Fruit fly (Drosophila melanogaster) whole organism, adult: Measurements from ENCODE around the gene CG6978.

Source experiments
- CG11617 ChIP-seq: fragments of 200-800 bp; sonication (Bioruptor generic); optimal IDR thresholded peaks from 2 replicates; lab custom pipeline; 2017; ENCODE audit warnings: mild to moderate bottlenecking, missing biosample characterization, missing genetic modification reagents, missing genetic modification characterization
- CG12768 ChIP-seq: fragments of 200-800 bp; sonication (Bioruptor generic); optimal IDR thresholded peaks from 2 replicates; lab custom pipeline; 2017; ENCODE audit warnings: missing biosample characterization, missing genetic modification characterization, mild to moderate bottlenecking, moderate library complexity, missing genetic modification reagents
- CG14711 ChIP-seq: fragments of 200-800 bp; sonication (Bioruptor generic); optimal IDR thresholded peaks from 2 replicates; lab custom pipeline; 2018; ENCODE audit warnings: missing biosample characterization, mild to moderate bottlenecking, missing genetic modification characterization, moderate library complexity
- CG1620 ChIP-seq: fragments of 200-800 bp; sonication (Bioruptor generic); optimal IDR thresholded peaks from 2 replicates; lab custom pipeline; 2016; ENCODE audit warnings: missing biosample characterization, missing genetic modification characterization
- CG33017 ChIP-seq: fragments of 200-800 bp; sonication (Bioruptor generic); optimal IDR thresholded peaks from 2 replicates; lab custom pipeline; 2018; ENCODE audit warnings: missing biosample characterization, mild to moderate bottlenecking, missing genetic modification characterization, moderate library complexity
- CG5204 ChIP-seq: fragments of 200-800 bp; sonication (Bioruptor generic); optimal IDR thresholded peaks from 2 replicates; lab custom pipeline; 2016; ENCODE audit warnings: missing biosample characterization, missing genetic modification characterization
- CG7045 ChIP-seq: fragments of 200-800 bp; sonication (Bioruptor generic); optimal IDR thresholded peaks from 2 replicates; lab custom pipeline; 2017; ENCODE audit warnings: missing biosample characterization, mild to moderate bottlenecking, missing genetic modification characterization
- CG7101 ChIP-seq: fragments of 200-800 bp; sonication (Bioruptor generic); optimal IDR thresholded peaks from 2 replicates; lab custom pipeline; 2018; ENCODE audit warnings: missing biosample characterization, mild to moderate bottlenecking, missing genetic modification characterization, moderate library complexity
- Clk ChIP-seq: fragments of 200-800 bp; sonication (Bioruptor generic); optimal IDR thresholded peaks from 2 replicates; lab custom pipeline; 2017; ENCODE audit warnings: missing biosample characterization, missing genetic modification characterization
- Crg-1 ChIP-seq: fragments of 200-800 bp; sonication (Bioruptor generic); optimal IDR thresholded peaks from 2 replicates; lab custom pipeline; 2016; ENCODE audit warnings: missing biosample characterization, missing genetic modification characterization
- Hr96 ChIP-seq: fragments of 200-800 bp; sonication (Bioruptor generic); optimal IDR thresholded peaks from 2 replicates; lab custom pipeline; 2016; ENCODE audit warnings: missing biosample characterization, missing genetic modification characterization
- Mnt ChIP-seq: fragments of 200-800 bp; sonication (Bioruptor generic); optimal IDR thresholded peaks from 2 replicates; lab custom pipeline; 2016; ENCODE audit warnings: missing biosample characterization, mild to moderate bottlenecking, missing genetic modification characterization
- bab1 ChIP-seq: fragments of 200-800 bp; sonication (Bioruptor generic); optimal IDR thresholded peaks from 3 replicates; lab custom pipeline; 2019; ENCODE audit warnings: missing biosample characterization, mild to moderate bottlenecking, missing genetic modification characterization, moderate library complexity
- cic ChIP-seq: fragments of 200-800 bp; sonication (Bioruptor generic); optimal IDR thresholded peaks from 2 replicates; lab custom pipeline; 2017; ENCODE audit warnings: missing biosample characterization, mild to moderate bottlenecking, missing genetic modification characterization, moderate library complexity
- cnc ChIP-seq, 2 experiments: fragments of >200 bp; optimal IDR thresholded peaks; 2 replicates each; lab custom pipeline; 2017
- kay ChIP-seq: fragments of 200-800 bp; sonication (Bioruptor generic); peaks from one replicate; lab custom pipeline; 2016; ENCODE audit warnings: missing biosample characterization, missing genetic modification characterization, borderline replicate concordance
- ovo ChIP-seq: fragments of 200-800 bp; sonication (Bioruptor generic); optimal IDR thresholded peaks from 2 replicates; lab custom pipeline; 2016; ENCODE audit warnings: missing biosample characterization, missing genetic modification characterization
- pad ChIP-seq: fragments of 200-800 bp; sonication (Bioruptor generic); optimal IDR thresholded peaks from 3 replicates; lab custom pipeline; 2017; ENCODE audit warnings: missing biosample characterization, missing genetic modification characterization, mild to moderate bottlenecking, moderate library complexity, missing genetic modification reagents
- tj ChIP-seq: fragments of 200-800 bp; sonication (Bioruptor generic); optimal IDR thresholded peaks from 3 replicates; lab custom pipeline; 2017; ENCODE audit warnings: missing biosample characterization, mild to moderate bottlenecking, missing genetic modification characterization, moderate library complexity
- toe ChIP-seq: fragments of 200-800 bp; sonication (Bioruptor generic); optimal IDR thresholded peaks from 2 replicates; lab custom pipeline; 2016; ENCODE audit warnings: missing biosample characterization, missing genetic modification characterization

Gene CG6978

DNA sequence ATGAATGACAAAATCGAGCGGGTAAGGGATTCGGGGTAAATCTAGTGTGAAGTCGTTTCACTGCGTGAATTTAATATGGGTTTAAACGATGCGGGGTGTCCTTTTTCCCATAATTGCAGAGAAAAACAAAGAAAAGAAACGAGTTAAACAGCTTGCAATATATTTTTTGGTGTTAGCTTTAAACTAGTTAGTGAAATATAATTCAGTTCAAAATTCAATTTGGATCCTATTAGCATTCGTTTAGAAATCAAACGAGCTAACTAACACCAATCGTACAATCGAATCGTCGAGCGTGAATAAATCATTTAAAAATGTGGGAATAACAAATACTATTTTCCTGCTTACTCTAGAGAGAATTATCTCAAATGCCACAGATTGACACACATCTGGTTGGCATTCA is at the start of gene CG6978:
Gene CG6978, plus strand, starts transcription at position 301 of the 400 bp plus-strand sequence.
- TF ChIP-seq kay (GFP tag; lab: Kevin White, UChicago) (no peak), CG14711 (no peak), ovo (GFP tag; lab: Kevin White, UChicago) (no peak), CG11617 (GFP tag; lab: Kevin White, UChicago) (no peak), CG7101 (no peak), CG12768 (no peak), Hr96 (GFP tag; lab: Kevin White, UChicago) (no peak), cnc (optimal IDR thresholded peaks at IDR 0.05; lab: Kevin White, UChicago) (no peak), Crg-1 (GFP tag; lab: Kevin White, UChicago) (no peak), cic (GFP tag; lab: Kevin White, UChicago) (no peak), CG33017 (tag; lab: Kevin White, UChicago) (no peak), pad (no peak), tj (no peak)

DNA sequence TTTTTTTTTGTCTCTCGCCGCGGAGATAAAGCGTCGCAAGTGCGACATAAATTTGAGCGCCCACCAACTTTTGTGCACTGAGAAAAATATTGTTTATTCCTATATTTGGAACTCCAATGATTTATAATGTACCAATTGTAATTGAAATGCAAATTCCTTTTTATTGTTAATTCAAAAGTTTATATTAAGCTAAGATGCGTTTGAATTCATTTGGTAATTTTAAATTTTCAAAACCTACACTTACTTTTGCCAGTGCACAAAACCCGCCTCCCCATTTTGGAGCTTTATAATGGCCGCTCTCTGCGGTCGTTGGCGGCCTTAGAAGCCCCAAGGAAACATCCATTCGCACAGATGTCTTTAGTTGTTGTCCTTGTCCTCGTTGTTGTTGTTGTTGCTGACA is 21.6 kb upstream of the CG6978 start:
- no peak for TF ChIP-seq CG14711
- TF ChIP-seq CG1620, result no peak
- TF ChIP-seq CG7101, result no peak
- TF ChIP-seq toe (GFP tag; lab: Kevin White, UChicago), result no peak
- TF ChIP-seq cic (GFP tag; lab: Kevin White, UChicago), result no peak
- no peak for TF ChIP-seq kay (GFP tag; lab: Kevin White, UChicago)
- no peak for TF ChIP-seq CG12768
- TF ChIP-seq Clk (GFP tag; lab: Kevin White, UChicago), result no peak
- TF ChIP-seq ovo (GFP tag; lab: Kevin White, UChicago), result no peak
- TF ChIP-seq Hr96 (GFP tag; lab: Kevin White, UChicago), result no peak
- TF ChIP-seq tj, result no peak
- no peak for TF ChIP-seq pad
- TF ChIP-seq bab1 (GFP tag; lab: Kevin White, UChicago), result no peak
- TF ChIP-seq CG11617 (GFP tag; lab: Kevin White, UChicago), result no peak
- TF ChIP-seq CG5204 (GFP tag; lab: Kevin White, UChicago), result no peak
- TF ChIP-seq cnc (optimal IDR thresholded peaks at IDR 0.05; lab: Kevin White, UChicago), result no peak
- no peak for TF ChIP-seq Crg-1 (GFP tag; lab: Kevin White, UChicago)
- no peak for TF ChIP-seq Mnt (GFP tag; lab: Kevin White, UChicago)
- TF ChIP-seq CG33017 (tag; lab: Kevin White, UChicago), result no peak

DNA sequence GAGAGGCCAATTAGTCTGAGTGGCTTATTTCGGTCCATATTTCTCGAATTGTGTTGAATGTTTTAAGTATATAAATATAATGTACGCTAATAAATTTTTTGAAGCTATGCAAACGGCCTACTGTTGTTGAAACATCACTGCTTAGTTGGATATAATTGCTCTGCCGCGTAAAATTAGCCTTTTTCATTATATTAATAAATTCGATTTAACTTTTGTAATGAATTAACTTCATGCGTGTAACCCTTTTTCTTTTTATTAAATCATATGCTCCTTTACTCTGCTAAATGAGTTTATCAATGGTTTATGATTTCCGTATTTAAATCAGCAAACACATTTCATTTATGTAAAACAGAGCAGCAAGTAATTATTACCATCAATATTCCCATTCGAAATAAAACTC is 13.8 kb upstream of the CG6978 start, which contains the start of gene CG15472:
Gene CG15472, minus strand, starts transcription at position 101 of the 400 bp plus-strand sequence.
- TF ChIP-seq Crg-1 (GFP tag; lab: Kevin White, UChicago) (no peak), CG1620 (no peak), pad (no peak), CG11617 (GFP tag; lab: Kevin White, UChicago) (no peak), cnc (optimal IDR thresholded peaks at IDR 0.05; lab: Kevin White, UChicago) (no peak), CG5204 (GFP tag; lab: Kevin White, UChicago) (no peak), CG7101 (no peak), Mnt (GFP tag; lab: Kevin White, UChicago) (no peak), bab1 (GFP tag; lab: Kevin White, UChicago) (no peak), CG33017 (tag; lab: Kevin White, UChicago) (no peak), CG12768 (no peak), kay (GFP tag; lab: Kevin White, UChicago) (no peak), toe (GFP tag; lab: Kevin White, UChicago) (no peak)

DNA sequence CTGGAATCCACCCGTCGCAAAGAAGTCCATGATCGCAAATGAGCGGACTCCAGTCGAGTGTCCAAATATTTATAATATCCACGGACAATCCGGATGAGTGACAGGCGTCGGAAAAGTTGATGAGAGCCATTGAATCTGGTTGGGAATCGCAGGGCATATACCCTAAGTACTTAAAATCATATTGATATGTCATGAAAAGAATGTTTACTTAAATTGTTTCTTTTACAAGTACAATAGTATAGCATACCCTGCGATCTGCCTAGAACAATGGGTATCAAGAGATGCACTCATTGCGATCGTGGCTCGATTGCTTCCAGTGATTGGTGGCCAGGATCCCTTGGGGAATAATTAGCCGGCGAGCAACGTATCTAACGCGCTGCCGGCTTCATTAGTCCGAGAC is 12.4 kb upstream of the CG6978 start, which contains the start of gene Klf15:
Gene Klf15, minus strand, starts transcription at position 101 of the 400 bp plus-strand sequence.
- no peak for TF ChIP-seq Crg-1 (GFP tag; lab: Kevin White, UChicago)
- TF ChIP-seq pad, result no peak
- TF ChIP-seq Mnt (GFP tag; lab: Kevin White, UChicago), result no peak
- no peak for TF ChIP-seq tj

DNA sequence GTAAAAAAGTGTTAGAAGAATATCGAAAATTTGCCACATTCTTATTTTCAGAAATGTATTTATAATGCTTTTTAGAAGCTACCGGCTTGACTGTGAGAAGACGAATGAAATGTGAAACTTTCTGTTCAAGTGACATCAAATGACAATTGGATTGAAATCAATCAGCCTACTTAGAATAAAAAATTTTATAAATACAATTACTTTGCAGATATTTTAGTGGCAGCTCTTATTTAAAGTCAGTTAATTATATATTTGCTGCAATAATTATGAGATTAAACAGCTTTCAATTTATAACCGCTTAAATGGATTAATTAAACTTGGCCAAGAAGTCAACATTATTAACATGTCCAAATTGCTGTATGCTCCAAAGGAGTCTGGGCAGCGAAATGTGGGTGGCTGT is 6.6 kb upstream of the CG6978 start, which contains the start of gene CG2871:
Gene CG2871, minus strand, starts transcription at position 101 of the 400 bp plus-strand sequence.
- TF ChIP-seq CG7045 (no peak), bab1 (GFP tag; lab: Kevin White, UChicago) (no peak), CG11617 (GFP tag; lab: Kevin White, UChicago) (no peak), CG1620 (no peak), tj (no peak), CG14711 (no peak), toe (GFP tag; lab: Kevin White, UChicago) (no peak)

DNA sequence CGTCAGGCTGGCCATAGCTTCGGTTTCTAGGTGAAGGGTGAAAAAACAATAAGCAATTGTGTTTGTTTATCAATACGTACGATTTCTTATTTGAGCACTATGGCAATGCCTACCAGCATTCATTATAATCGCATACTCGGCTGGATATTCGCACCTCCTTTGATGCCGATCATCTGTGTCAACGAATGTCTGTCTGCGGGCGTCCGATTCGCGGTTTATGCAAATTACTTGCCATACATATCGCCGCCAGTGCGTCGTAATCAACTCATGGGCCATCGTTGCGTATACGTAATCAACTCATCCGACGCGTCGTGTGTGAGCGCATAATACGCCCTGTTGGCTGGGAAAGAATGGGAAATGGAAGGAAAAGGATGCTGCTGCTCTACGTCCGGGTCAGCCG is 1.2 kb upstream of the CG6978 start, which contains the start of gene CG15471:
Gene CG15471, minus strand, starts transcription at position 101 of the 400 bp plus-strand sequence.
- TF ChIP-seq CG12768 (no peak), Clk (GFP tag; lab: Kevin White, UChicago) (no peak), bab1 (GFP tag; lab: Kevin White, UChicago) (no peak), cic (GFP tag; lab: Kevin White, UChicago) (no peak), Crg-1 (GFP tag; lab: Kevin White, UChicago) (no peak), cnc (optimal IDR thresholded peaks at IDR 0.05; lab: Kevin White, UChicago) (no peak), CG7045 (no peak), kay (GFP tag; lab: Kevin White, UChicago) (no peak), CG7101 (no peak), Mnt (GFP tag; lab: Kevin White, UChicago) (no peak), CG14711 (no peak), CG11617 (GFP tag; lab: Kevin White, UChicago) (no peak), tj (no peak), CG5204 (GFP tag; lab: Kevin White, UChicago) (no peak), pad (no peak), Hr96 (GFP tag; lab: Kevin White, UChicago) (no peak), toe (GFP tag; lab: Kevin White, UChicago) (no peak), CG1620 (no peak), ovo (GFP tag; lab: Kevin White, UChicago) (no peak), CG33017 (tag; lab: Kevin White, UChicago) (no peak)
